Worm (Caenorhabditis elegans) whole organism, L2 larva: ENCODE measurements around the gene sprp-4.

ENCODE experiments used
- Y55F3AM.14 ChIP-seq: fragments of 200-800 bp; sonication (Bioruptor generic); optimal IDR thresholded peaks from 2 replicates; lab custom pipeline; 2018; ENCODE audit warnings: mild to moderate bottlenecking, missing genetic modification characterization, missing compliant biosample characterization
- alr-1 ChIP-seq: fragments of 150-350 bp; optimal IDR thresholded peaks from 2 replicates; lab custom pipeline; 2014; ENCODE audit warnings: missing biosample characterization, missing genetic modification characterization
- crh-2 ChIP-seq: sonication (generic microtip); optimal IDR thresholded peaks from 2 replicates; lab custom pipeline; 2017; ENCODE audit warnings: missing biosample characterization, missing genetic modification characterization
- dmd-4 ChIP-seq: sonication (generic microtip); optimal IDR thresholded peaks from 2 replicates; lab custom pipeline; 2017; ENCODE audit warnings: missing biosample characterization, missing genetic modification characterization
- egl-27 ChIP-seq: sonication (generic microtip); optimal IDR thresholded peaks from 3 replicates; lab custom pipeline; 2017; ENCODE audit warnings: missing biosample characterization, missing genetic modification reagents, missing genetic modification characterization
- elt-3 ChIP-seq: sonication (generic microtip); optimal IDR thresholded peaks from 2 replicates; lab custom pipeline; 2017; ENCODE audit warnings: missing biosample characterization, missing genetic modification characterization
- gmeb-1 ChIP-seq: fragments of 150-350 bp; optimal IDR thresholded peaks from 2 replicates; lab custom pipeline; 2014; ENCODE audit warnings: missing biosample characterization, missing genetic modification characterization
- lin-11 ChIP-seq: fragments of 150-350 bp; sonication (generic microtip); optimal IDR thresholded peaks from 2 replicates; lab custom pipeline; 2014; ENCODE audit warnings: missing biosample characterization, missing genetic modification characterization, inconsistent platforms, mixed read lengths
- lin-13 ChIP-seq: fragments of 150-350 bp; optimal IDR thresholded peaks from 2 replicates; lab custom pipeline; 2014; ENCODE audit warnings: missing biosample characterization, missing genetic modification reagents, missing genetic modification characterization
- lin-39 ChIP-seq: fragments of 150-350 bp; optimal IDR thresholded peaks from 2 replicates; lab custom pipeline; 2014; ENCODE audit warnings: missing biosample characterization, missing genetic modification reagents, missing genetic modification characterization
- lsy-2 ChIP-seq, 2 experiments: fragments of 150-350 bp in 1 of 2; sonication (generic microtip) in 1 of 2; optimal IDR thresholded peaks; 2 replicates each; lab custom pipeline; 2014 to 2017; ENCODE audit warnings: missing biosample characterization in 2 of 2, missing genetic modification characterization in 2 of 2
- mab-5 ChIP-seq: fragments of 150-350 bp; optimal IDR thresholded peaks from 2 replicates; lab custom pipeline; 2014; ENCODE audit warnings: missing biosample characterization, missing genetic modification characterization
- mbf-1 ChIP-seq: sonication (generic microtip); optimal IDR thresholded peaks from 2 replicates; lab custom pipeline; 2017; ENCODE audit warnings: missing biosample characterization, missing genetic modification characterization
- nhr-10 ChIP-seq: sonication (generic microtip); optimal IDR thresholded peaks from 2 replicates; lab custom pipeline; 2017; ENCODE audit warnings: missing biosample characterization, missing genetic modification characterization
- nhr-12 ChIP-seq: fragments of 150-350 bp; optimal IDR thresholded peaks from 2 replicates; lab custom pipeline; 2014; ENCODE audit warnings: missing biosample characterization, missing genetic modification characterization
- nhr-21 ChIP-seq: fragments of 150-350 bp; optimal IDR thresholded peaks from 2 replicates; lab custom pipeline; 2014; ENCODE audit warnings: missing biosample characterization, missing genetic modification characterization
- nhr-23 ChIP-seq: fragments of 150-350 bp; optimal IDR thresholded peaks from 2 replicates; lab custom pipeline; 2014; ENCODE audit warnings: missing biosample characterization, missing genetic modification reagents, missing genetic modification characterization
- nhr-237 ChIP-seq: fragments of 150-350 bp; optimal IDR thresholded peaks from 2 replicates; lab custom pipeline; 2014; ENCODE audit warnings: missing biosample characterization, missing genetic modification characterization
- nhr-25 ChIP-seq: fragments of 150-350 bp; sonication (generic microtip); optimal IDR thresholded peaks from 3 replicates; lab custom pipeline; 2014; ENCODE audit warnings: missing biosample characterization, missing genetic modification characterization
- nhr-6 ChIP-seq: fragments of 150-350 bp; optimal IDR thresholded peaks from 2 replicates; lab custom pipeline; 2014; ENCODE audit warnings: missing biosample characterization, missing genetic modification characterization
- nhr-77 ChIP-seq: fragments of 150-350 bp; optimal IDR thresholded peaks from 2 replicates; lab custom pipeline; 2014; ENCODE audit warnings: missing biosample characterization, missing genetic modification characterization
- skn-1 ChIP-seq: sonication (generic microtip); optimal IDR thresholded peaks from 2 replicates; lab custom pipeline; 2017; ENCODE audit warnings: missing biosample characterization, missing genetic modification characterization
- sma-3 ChIP-seq: sonication (generic microtip); optimal IDR thresholded peaks from 2 replicates; lab custom pipeline; 2016; ENCODE audit warnings: missing genetic modification reagents, missing genetic modification characterization, missing compliant biosample characterization
- snpc-4 ChIP-seq: fragments of 150-350 bp; optimal IDR thresholded peaks from 2 replicates; lab custom pipeline; 2014; ENCODE audit warnings: missing biosample characterization, missing genetic modification characterization
- unc-39 ChIP-seq: fragments of 150-350 bp; optimal IDR thresholded peaks from 2 replicates; lab custom pipeline; 2014; ENCODE audit warnings: missing biosample characterization, missing genetic modification characterization
- unc-62 ChIP-seq: fragments of 150-350 bp; optimal IDR thresholded peaks from 2 replicates; lab custom pipeline; 2014; ENCODE audit warnings: missing biosample characterization, missing genetic modification reagents, missing genetic modification characterization
- zag-1 ChIP-seq: fragments of 150-350 bp; optimal IDR thresholded peaks from 2 replicates; lab custom pipeline; 2014; ENCODE audit warnings: missing biosample characterization, missing genetic modification characterization
- ztf-1 ChIP-seq: fragments of 200-800 bp; sonication (Bioruptor generic); conservative IDR thresholded peaks from 2 replicates; pipeline ENCODE4 v1.3.6; 2022; ENCODE audit warnings: missing genetic modification characterization, missing compliant biosample characterization

sprp-4 gene

DNA sequence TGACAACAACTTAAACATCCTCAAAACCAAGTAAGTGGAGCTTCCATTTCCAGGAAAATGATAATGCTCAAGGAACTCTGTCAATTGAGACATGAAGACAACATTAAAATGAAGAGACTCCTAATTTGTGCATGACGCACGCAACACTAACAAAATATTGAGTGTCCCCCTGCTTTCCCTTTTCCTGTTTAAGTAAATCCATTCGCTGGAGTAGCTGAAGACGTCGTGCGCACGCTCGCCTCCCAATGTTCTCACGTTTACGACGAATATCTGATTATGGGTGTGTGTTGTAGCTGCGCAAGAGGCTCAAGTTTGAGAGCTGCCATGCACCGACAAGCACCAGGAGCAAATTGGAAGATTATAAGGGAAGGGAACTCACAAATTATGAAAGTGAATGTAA lies 52.4 kb downstream of the sprp-4 start (continued):
- TF ChIP-seq snpc-4 (tag; lab: Kevin White, UChicago): no peak
- no peak for TF ChIP-seq nhr-77 (tag; lab: Kevin White, UChicago)
- no peak for TF ChIP-seq mbf-1 (tag; lab: Kevin White, UChicago)
- no peak for TF ChIP-seq unc-39 (tag; lab: Kevin White, UChicago)
- TF ChIP-seq skn-1 (tag; lab: Kevin White, UChicago): no peak
- no peak for TF ChIP-seq dmd-4
- TF ChIP-seq nhr-237 (tag; lab: Kevin White, UChicago): no peak

ce11 chrX:8800355-8800754 lies 53.1 kb downstream of the sprp-4 start:
- TF ChIP-seq mab-5: no peak
- TF ChIP-seq nhr-25 (tag; lab: Kevin White, UChicago): no peak
- no peak for TF ChIP-seq lin-13
- no peak for TF ChIP-seq nhr-6
- no peak for TF ChIP-seq lsy-2 (tag; optimal IDR thresholded peaks at IDR 0.05; lab: Kevin White, UChicago)
- no peak for TF ChIP-seq sma-3
- no peak for TF ChIP-seq zag-1 (tag; lab: Kevin White, UChicago)
- TF ChIP-seq gmeb-1 (tag; lab: Kevin White, UChicago): no peak
- TF ChIP-seq ztf-1: no peak
- no peak for TF ChIP-seq nhr-23 (tag; lab: Kevin White, UChicago)
- no peak for TF ChIP-seq egl-27
- TF ChIP-seq crh-2 (tag; lab: Kevin White, UChicago): no peak
- no peak for TF ChIP-seq nhr-10 (tag; lab: Kevin White, UChicago)
- TF ChIP-seq unc-62: no peak
- TF ChIP-seq dmd-4: no peak
- TF ChIP-seq lin-11 (tag; lab: Kevin White, UChicago): no peak
- no peak for TF ChIP-seq Y55F3AM.14 (GFP tag; lab: Kevin White, UChicago)
- TF ChIP-seq alr-1 (tag; lab: Kevin White, UChicago): no peak
- no peak for TF ChIP-seq lin-39 (tag; lab: Kevin White, UChicago)

DNA sequence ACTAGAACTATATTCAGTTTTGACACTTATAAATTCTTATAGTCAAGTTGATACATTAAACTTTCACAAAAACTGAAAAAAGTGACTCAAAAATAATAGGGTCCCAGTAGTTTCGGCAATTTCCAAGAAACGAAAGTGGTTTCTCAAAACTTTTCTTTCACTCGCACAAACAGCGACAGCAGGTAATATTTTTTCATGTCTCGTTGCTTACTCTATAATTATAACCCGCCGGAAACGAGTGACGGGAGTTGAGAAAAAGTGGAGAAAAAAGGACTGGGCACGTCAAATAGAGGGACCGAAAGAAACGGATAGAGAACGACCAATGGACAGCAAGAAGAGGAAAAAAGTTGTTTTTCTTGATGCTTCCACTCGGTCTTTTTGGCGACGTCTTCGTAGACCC lies 53.5 kb downstream of the sprp-4 start:
- TF ChIP-seq elt-3 (tag; lab: Kevin White, UChicago) (no peak), zag-1 (tag; lab: Kevin White, UChicago) (no peak), nhr-12 (tag; lab: Kevin White, UChicago) (no peak), nhr-21 (tag; lab: Kevin White, UChicago) (no peak), gmeb-1 (tag; lab: Kevin White, UChicago) (no peak), nhr-237 (tag; lab: Kevin White, UChicago) (no peak), lin-11 (tag; lab: Kevin White, UChicago) (no peak), Y55F3AM.14 (GFP tag; lab: Kevin White, UChicago) (no peak)
